Fruit fly (Drosophila melanogaster) whole organism, prepupa: Measurements from ENCODE around the gene Cog2.

Source experiments
- CG10631 ChIP-seq: fragments of 200-800 bp; sonication (Bioruptor generic); optimal IDR thresholded peaks from 2 replicates; lab custom pipeline; 2016; ENCODE audit warnings: missing biosample characterization, missing genetic modification characterization
- CG15336 ChIP-seq: fragments of 200-800 bp; sonication (Bioruptor generic); IDR thresholded peaks from 2 replicates; pipeline ENCODE4 v1.3.6; 2022; ENCODE audit warnings: missing biosample characterization, missing genetic modification characterization
- CG16779 ChIP-seq: fragments of 200-800 bp; sonication (Bioruptor generic); optimal IDR thresholded peaks from 3 replicates; lab custom pipeline; 2017; ENCODE audit warnings: missing biosample characterization, mild to moderate bottlenecking, missing genetic modification characterization
- CG32006 ChIP-seq: fragments of 200-800 bp; sonication (Bioruptor generic); optimal IDR thresholded peaks from 3 replicates; lab custom pipeline; 2017; ENCODE audit warnings: missing biosample characterization, mild to moderate bottlenecking, missing genetic modification characterization
- CG34406 ChIP-seq: fragments of 200-800 bp; sonication (Bioruptor generic); optimal IDR thresholded peaks from 3 replicates; lab custom pipeline; 2016; ENCODE audit warnings: missing biosample characterization, missing genetic modification characterization
- CG6163 ChIP-seq: fragments of 200-800 bp; sonication (Bioruptor generic); IDR thresholded peaks from 3 replicates; pipeline ENCODE4 v1.3.6; 2022; ENCODE audit warnings: missing biosample characterization, missing genetic modification characterization
- CG8319 ChIP-seq: fragments of 200-800 bp; sonication (Bioruptor generic); optimal IDR thresholded peaks from 3 replicates; lab custom pipeline; 2016; ENCODE audit warnings: missing biosample characterization, missing genetic modification characterization
- Gug ChIP-seq: fragments of 200-800 bp; sonication (Bioruptor generic); IDR thresholded peaks from 2 replicates; pipeline ENCODE4 v1.3.6; 2022; ENCODE audit warnings: missing biosample characterization, missing genetic modification characterization
- Hr39 ChIP-seq: fragments of 200-800 bp; sonication (Bioruptor generic); optimal IDR thresholded peaks from 2 replicates; lab custom pipeline; 2016; ENCODE audit warnings: missing biosample characterization, missing genetic modification characterization
- Lpt ChIP-seq: fragments of 200-800 bp; sonication (Bioruptor generic); optimal IDR thresholded peaks from 3 replicates; lab custom pipeline; 2016; ENCODE audit warnings: missing biosample characterization, missing genetic modification characterization
- Sox14 ChIP-seq: fragments of 200-800 bp; sonication (Bioruptor generic); optimal IDR thresholded peaks from 3 replicates; lab custom pipeline; 2016; ENCODE audit warnings: missing biosample characterization, missing genetic modification characterization
- spab ChIP-seq: fragments of 200-800 bp; sonication (Bioruptor generic); optimal IDR thresholded peaks from 2 replicates; lab custom pipeline; 2017; ENCODE audit warnings: missing biosample characterization, mild to moderate bottlenecking, missing genetic modification characterization, missing genetic modification reagents

- TF ChIP-seq CG15336 (GFP tag; lab: Robert Waterston, UW) (no peak), Hr39 (peak; percentile 57), CG16779 (tag; lab: Kevin White, UChicago) (no peak), CG10631 (GFP tag; lab: Kevin White, UChicago) (peak; percentile 13), Lpt (GFP tag; lab: Kevin White, UChicago) (peak; percentile 26), spab (GFP tag; lab: Kevin White, UChicago) (no peak), CG32006 (GFP tag; lab: Kevin White, UChicago) (peak; percentile 61), CG34406 (peak; percentile 44), CG8319 (no peak), Gug (0 out of 2 replicates have a peak, but pooled peaks have one; percentile 22), CG6163 (peak; percentile 58; the same call in 2 of the 3 replicates), Sox14 (GFP tag; lab: Kevin White, UChicago) (peak; percentile 43)
Observed at dm6 chr3R:15409772-15410688, 48.6 kb upstream of the Cog2 start.
